Fruit fly (Drosophila melanogaster) whole organism, prepupa: ENCODE data around the gene CG5639.

Source experiments
- CG10631 ChIP-seq: fragments of 200-800 bp; sonication (Bioruptor generic); optimal IDR thresholded peaks from 2 replicates; lab custom pipeline; 2016; ENCODE audit warnings: missing biosample characterization, missing genetic modification characterization
- CG11294 ChIP-seq: fragments of 200-800 bp; sonication (Bioruptor generic); IDR thresholded peaks from 2 replicates; pipeline ENCODE4 v1.3.6; 2022; ENCODE audit warnings: missing biosample characterization, missing genetic modification characterization
- CG4318 ChIP-seq: fragments of 200-800 bp; sonication (Bioruptor generic); optimal IDR thresholded peaks from 3 replicates; lab custom pipeline; 2017; ENCODE audit warnings: missing biosample characterization, mild to moderate bottlenecking, missing genetic modification characterization
- CG6163 ChIP-seq: fragments of 200-800 bp; sonication (Bioruptor generic); IDR thresholded peaks from 3 replicates; pipeline ENCODE4 v1.3.6; 2022; ENCODE audit warnings: missing biosample characterization, missing genetic modification characterization
- CG6854 ChIP-seq: fragments of 200-800 bp; sonication (Bioruptor generic); optimal IDR thresholded peaks from 2 replicates; lab custom pipeline; 2017; ENCODE audit warnings: missing biosample characterization, mild to moderate bottlenecking, missing genetic modification characterization
- Eip78C ChIP-seq: fragments of 200-800 bp; sonication (Bioruptor generic); peaks from one replicate; lab custom pipeline; 2016; ENCODE audit warnings: missing biosample characterization, missing genetic modification characterization
- achi ChIP-seq: fragments of 200-800 bp; sonication (Bioruptor generic); optimal IDR thresholded peaks from 3 replicates; lab custom pipeline; 2016; ENCODE audit warnings: missing biosample characterization, missing genetic modification characterization
- acj6 ChIP-seq: fragments of 200-800 bp; sonication (Bioruptor generic); optimal IDR thresholded peaks from 3 replicates; lab custom pipeline; 2016; ENCODE audit warnings: missing biosample characterization, missing genetic modification characterization
- dac ChIP-seq: fragments of 200-800 bp; sonication (Bioruptor generic); optimal IDR thresholded peaks from 2 replicates; lab custom pipeline; 2017; ENCODE audit warnings: missing biosample characterization, mild to moderate bottlenecking, missing genetic modification characterization
- dsx ChIP-seq: fragments of 200-800 bp; optimal IDR thresholded peaks from 3 replicates; lab custom pipeline; 2019; ENCODE audit warnings: missing biosample characterization, mild to moderate bottlenecking, missing genetic modification characterization, moderate library complexity; ENCODE audit not compliant: poor library complexity, severe bottlenecking
- fd59A ChIP-seq: fragments of 200-800 bp; sonication (Bioruptor generic); optimal IDR thresholded peaks from 2 replicates; lab custom pipeline; 2017; ENCODE audit warnings: missing biosample characterization, mild to moderate bottlenecking, missing genetic modification characterization, missing genetic modification reagents
- lz ChIP-seq: fragments of 200-800 bp; sonication (Bioruptor generic); optimal IDR thresholded peaks from 3 replicates; lab custom pipeline; 2016; ENCODE audit warnings: missing biosample characterization, missing genetic modification characterization

dm6 chr3R:27597258-27597657, 1.3 kb upstream of the CG5639 start:
- TF ChIP-seq acj6 (GFP tag; lab: Kevin White, UChicago) (no peak), CG4318 (GFP tag; lab: Kevin White, UChicago) (no peak), achi (no peak), fd59A (GFP tag; lab: Kevin White, UChicago) (no peak), CG6163 (no peak), CG11294 (GFP tag; lab: Robert Waterston, UW) (no peak), dsx (GFP tag; lab: Kevin White, UChicago) (no peak), CG10631 (GFP tag; lab: Kevin White, UChicago) (no peak), Eip78C (GFP tag; lab: Kevin White, UChicago) (peak; percentile 0), dac (GFP tag; lab: Kevin White, UChicago) (no peak), CG6854 (GFP tag; lab: Kevin White, UChicago) (peak; percentile 72), lz (GFP tag; lab: Kevin White, UChicago) (no peak)
